Worm (Caenorhabditis elegans): ENCODE data around the gene F49H12.2.

- TF ChIP-seq Y95B8A.8 (GFP tag; IDR thresholded peaks at IDR 0.05): no peak
- no peak for TF ChIP-seq ztf-22 (GFP tag; optimal IDR thresholded peaks at IDR 0.05)
- no peak for TF ChIP-seq pha-4 (tag; optimal IDR thresholded peaks at IDR 0.05)
- no peak for TF ChIP-seq F33H1.4 (GFP tag; IDR thresholded peaks at IDR 0.05)
- no peak for TF ChIP-seq unc-62 (GFP tag; optimal IDR thresholded peaks at IDR 0.05)
- TF ChIP-seq attf-6 (GFP tag; IDR thresholded peaks at IDR 0.05): no peak
- TF ChIP-seq snpc-4 (GFP tag; optimal IDR thresholded peaks at IDR 0.05): no peak
- no peak for TF ChIP-seq snpc-4 (tag; optimal IDR thresholded peaks at IDR 0.05)
- TF ChIP-seq hrde-1 (tag; optimal IDR thresholded peaks at IDR 0.05; ENCODE audit: borderline replicate concordance): no peak
- TF ChIP-seq snpc-3.4 (tag; optimal IDR thresholded peaks at IDR 0.05): no peak
Observed at ce11 chrX:2120961-2121360, 35.9 kb downstream of the F49H12.2 start, which contains the start of gene gpa-5.

All from whole organism, young adult.